Fruit fly (Drosophila melanogaster) whole organism, embryonic: ENCODE results near the gene Gdh.

Experiments used
- B-H2 ChIP-seq: fragments of 200-800 bp; sonication (Bioruptor generic); optimal IDR thresholded peaks from 2 replicates; lab custom pipeline; 2018; ENCODE audit warnings: missing biosample characterization, mild to moderate bottlenecking, missing genetic modification characterization
- CG11504 ChIP-seq: fragments of 200-800 bp; sonication (Bioruptor generic); optimal IDR thresholded peaks from 3 replicates; lab custom pipeline; 2019; ENCODE audit warnings: missing biosample characterization, mild to moderate bottlenecking, missing genetic modification characterization, moderate library complexity
- CG13296 ChIP-seq: fragments of 200-800 bp; sonication (Bioruptor generic); optimal IDR thresholded peaks from 3 replicates; lab custom pipeline; 2018; ENCODE audit warnings: missing biosample characterization, mild to moderate bottlenecking, missing genetic modification characterization
- CG15696 ChIP-seq: fragments of 200-800 bp; sonication (Bioruptor generic); optimal IDR thresholded peaks from 2 replicates; lab custom pipeline; 2019; ENCODE audit warnings: missing biosample characterization, mild to moderate bottlenecking, missing genetic modification characterization, moderate library complexity
- CG1647 ChIP-seq: fragments of 200-800 bp; sonication (Bioruptor generic); optimal IDR thresholded peaks from 3 replicates; lab custom pipeline; 2016; ENCODE audit warnings: missing biosample characterization, missing genetic modification characterization
- CG17568 ChIP-seq: fragments of 200-800 bp; sonication (Bioruptor generic); optimal IDR thresholded peaks from 2 replicates; lab custom pipeline; 2018; ENCODE audit warnings: missing biosample characterization, mild to moderate bottlenecking, missing genetic modification characterization, moderate library complexity
- CG17912 ChIP-seq: fragments of 200-800 bp; sonication (Bioruptor generic); optimal IDR thresholded peaks from 2 replicates; lab custom pipeline; 2018; ENCODE audit warnings: missing biosample characterization, mild to moderate bottlenecking, missing genetic modification characterization
- CG2678 ChIP-seq: fragments of 200-800 bp; sonication (Bioruptor generic); optimal IDR thresholded peaks from 3 replicates; lab custom pipeline; 2019; ENCODE audit warnings: missing biosample characterization, mild to moderate bottlenecking, missing genetic modification characterization, moderate library complexity
- CG2875 ChIP-seq: fragments of 200-800 bp; sonication (Bioruptor generic); optimal IDR thresholded peaks from 2 replicates; lab custom pipeline; 2017; ENCODE audit warnings: missing biosample characterization, mild to moderate bottlenecking, missing genetic modification characterization, missing genetic modification reagents
- CG32532 ChIP-seq: fragments of 200-800 bp; sonication (Bioruptor generic); IDR thresholded peaks from 2 replicates; pipeline ENCODE4 v1.3.6; 2022; ENCODE audit warnings: missing biosample characterization, missing genetic modification characterization
- CG33557 ChIP-seq: fragments of 200-800 bp; sonication (Bioruptor generic); optimal IDR thresholded peaks from 2 replicates; lab custom pipeline; 2019; ENCODE audit warnings: missing biosample characterization, mild to moderate bottlenecking, missing genetic modification characterization, moderate library complexity
- CG34224 ChIP-seq: fragments of 200-800 bp; sonication (Bioruptor generic); IDR thresholded peaks from 3 replicates; pipeline ENCODE4 v1.3.6; 2022; ENCODE audit warnings: missing biosample characterization, missing genetic modification characterization; ENCODE audit not compliant: partially characterized antibody
- CG42726 ChIP-seq: fragments of 200-800 bp; sonication (Bioruptor generic); IDR thresholded peaks from 2 replicates; pipeline ENCODE4 v1.3.6; 2022; ENCODE audit warnings: missing biosample characterization, missing genetic modification characterization; ENCODE audit not compliant: partially characterized antibody
- CG4820 ChIP-seq: fragments of 200-800 bp; sonication (Bioruptor generic); optimal IDR thresholded peaks from 3 replicates; lab custom pipeline; 2016; ENCODE audit warnings: missing biosample characterization, missing genetic modification characterization
- CG5180 ChIP-seq: fragments of 200-800 bp; sonication (Bioruptor generic); optimal IDR thresholded peaks from 3 replicates; lab custom pipeline; 2017; ENCODE audit warnings: missing biosample characterization, missing genetic modification characterization, mild to moderate bottlenecking, moderate library complexity, missing genetic modification reagents
- CG7786 ChIP-seq: fragments of 200-800 bp; sonication (Bioruptor generic); optimal IDR thresholded peaks from 2 replicates; lab custom pipeline; 2016; ENCODE audit warnings: missing biosample characterization, missing genetic modification characterization
- CG8359 ChIP-seq: fragments of 200-800 bp; sonication (Bioruptor generic); optimal IDR thresholded peaks from 2 replicates; lab custom pipeline; 2017; ENCODE audit warnings: missing biosample characterization, mild to moderate bottlenecking, missing genetic modification characterization, borderline replicate concordance
- Chrac-16 ChIP-seq: fragments of 200-800 bp; sonication (Bioruptor generic); optimal IDR thresholded peaks from 3 replicates; lab custom pipeline; 2016; ENCODE audit warnings: missing biosample characterization, missing genetic modification characterization
- ERR ChIP-seq: fragments of 200-800 bp; sonication (Bioruptor generic); optimal IDR thresholded peaks from 2 replicates; lab custom pipeline; 2016; ENCODE audit warnings: missing biosample characterization, missing genetic modification characterization
- Ets65A ChIP-seq: fragments of 200-800 bp; sonication (Bioruptor generic); peaks from one replicate; lab custom pipeline; 2016; ENCODE audit warnings: missing biosample characterization, missing genetic modification characterization
- Fer3 ChIP-seq: fragments of 200-800 bp; sonication (Bioruptor generic); optimal IDR thresholded peaks from 2 replicates; lab custom pipeline; 2018; ENCODE audit warnings: missing biosample characterization, mild to moderate bottlenecking, missing genetic modification characterization, moderate library complexity
- H2.0 ChIP-seq: fragments of 200-800 bp; sonication (Bioruptor generic); IDR thresholded peaks from 2 replicates; pipeline ENCODE4 v1.3.6; 2022; ENCODE audit warnings: missing biosample characterization, missing genetic modification characterization
- Hr51 ChIP-seq, 2 experiments: fragments of 200-800 bp; sonication (Bioruptor generic); optimal IDR thresholded peaks; 2 replicates in 1 of 2; 3 replicates in 1 of 2; lab custom pipeline; 2016 to 2018; ENCODE audit warnings: missing biosample characterization in 2 of 2, missing genetic modification characterization in 2 of 2, mild to moderate bottlenecking in 1 of 2, moderate library complexity in 1 of 2
- NK7.1 ChIP-seq: fragments of 200-800 bp; sonication (Bioruptor generic); optimal IDR thresholded peaks from 3 replicates; lab custom pipeline; 2016; ENCODE audit warnings: missing biosample characterization, missing genetic modification characterization
- Pdp1 ChIP-seq, 2 experiments: fragments of 200-800 bp; sonication (Bioruptor generic); optimal IDR thresholded peaks; 3 replicates each; lab custom pipeline; 2016; ENCODE audit warnings: missing biosample characterization in 2 of 2, missing genetic modification characterization in 2 of 2, mild to moderate bottlenecking in 1 of 2, moderate library complexity in 1 of 2
- Taf1 ChIP-seq: fragments of 200-800 bp; sonication (Bioruptor generic); IDR thresholded peaks from 2 replicates; pipeline ENCODE4 v1.3.6; 2022; ENCODE audit warnings: missing biosample characterization, missing genetic modification characterization
- Trl ChIP-seq, 3 experiments: fragments of >200 bp in 2 of 3; fragments of 200-800 bp in 1 of 3; sonication (Bioruptor generic) in 1 of 3; optimal IDR thresholded peaks; 2 replicates in 1 of 3; 3 replicates in 2 of 3; lab custom pipeline; 2016 to 2017; ENCODE audit warnings: missing biosample characterization in 1 of 3, missing genetic modification characterization in 1 of 3
- ab ChIP-seq: fragments of 200-800 bp; sonication (Bioruptor generic); optimal IDR thresholded peaks from 2 replicates; lab custom pipeline; 2016; ENCODE audit warnings: missing biosample characterization, missing genetic modification characterization
- ato ChIP-seq: fragments of 200-800 bp; sonication (Bioruptor generic); IDR thresholded peaks from 2 replicates; pipeline ENCODE4 v1.3.6; 2022; ENCODE audit warnings: missing biosample characterization, missing genetic modification characterization; ENCODE audit not compliant: partially characterized antibody
- cas ChIP-seq: fragments of 200-800 bp; sonication (Bioruptor generic); IDR thresholded peaks from 2 replicates; pipeline ENCODE4 v1.3.6; 2022; ENCODE audit warnings: missing biosample characterization, missing genetic modification characterization
- chm ChIP-seq: fragments of 200-800 bp; sonication (Bioruptor generic); IDR thresholded peaks from 2 replicates; pipeline ENCODE4 v1.3.6; 2022; ENCODE audit warnings: missing biosample characterization, missing genetic modification characterization
- dan ChIP-seq: fragments of 200-800 bp; sonication (Bioruptor generic); IDR thresholded peaks from 2 replicates; pipeline ENCODE4 v1.3.6; 2022; ENCODE audit warnings: missing biosample characterization, missing genetic modification characterization
- dimm ChIP-seq: fragments of 200-800 bp; sonication (Bioruptor generic); IDR thresholded peaks from 2 replicates; pipeline ENCODE4 v1.3.6; 2022; ENCODE audit warnings: missing biosample characterization, missing genetic modification characterization
- gfzf ChIP-seq: fragments of 200-800 bp; sonication (Bioruptor generic); optimal IDR thresholded peaks from 2 replicates; lab custom pipeline; 2016; ENCODE audit warnings: missing biosample characterization, mild to moderate bottlenecking, missing genetic modification characterization, moderate library complexity
- gt ChIP-seq: fragments of 200-800 bp; sonication (Bioruptor generic); IDR thresholded peaks from 2 replicates; pipeline ENCODE4 v1.3.6; 2022; ENCODE audit warnings: missing biosample characterization, missing genetic modification characterization
- mirr ChIP-seq: fragments of 200-800 bp; sonication (Bioruptor generic); optimal IDR thresholded peaks from 3 replicates; lab custom pipeline; 2018; ENCODE audit warnings: missing biosample characterization, mild to moderate bottlenecking, missing genetic modification characterization
- org-1 ChIP-seq: fragments of 200-800 bp; sonication (Bioruptor generic); optimal IDR thresholded peaks from 2 replicates; lab custom pipeline; 2017; ENCODE audit warnings: missing biosample characterization, missing genetic modification characterization
- peb ChIP-seq: fragments of 200-800 bp; sonication (Bioruptor generic); IDR thresholded peaks from 2 replicates; pipeline ENCODE4 v1.3.6; 2022; ENCODE audit warnings: missing biosample characterization, missing genetic modification characterization
- pnt ChIP-seq: fragments of 200-800 bp; sonication (Bioruptor generic); optimal IDR thresholded peaks from 3 replicates; lab custom pipeline; 2016; ENCODE audit warnings: missing biosample characterization, missing genetic modification characterization
- ranshi ChIP-seq: fragments of 200-800 bp; sonication (Bioruptor generic); IDR thresholded peaks from 2 replicates; pipeline ENCODE4 v1.3.6; 2022; ENCODE audit warnings: missing biosample characterization, missing genetic modification characterization
- sisA ChIP-seq: fragments of 200-800 bp; sonication (Bioruptor generic); IDR thresholded peaks from 2 replicates; pipeline ENCODE4 v1.3.6; 2022; ENCODE audit warnings: missing biosample characterization, missing genetic modification characterization
- slp2 ChIP-seq: fragments of 200-800 bp; sonication (Bioruptor generic); optimal IDR thresholded peaks from 2 replicates; lab custom pipeline; 2016; ENCODE audit warnings: missing biosample characterization, missing genetic modification characterization
- toy ChIP-seq: fragments of 200-800 bp; sonication (Bioruptor generic); IDR thresholded peaks from 2 replicates; pipeline ENCODE4 v1.3.6; 2022; ENCODE audit warnings: missing biosample characterization, missing genetic modification characterization
- twi ChIP-seq: fragments of 200-800 bp; optimal IDR thresholded peaks from 2 replicates; lab custom pipeline; 2019; ENCODE audit warnings: missing biosample characterization, mild to moderate bottlenecking, missing genetic modification characterization, moderate library complexity
- vvl ChIP-seq: fragments of 200-800 bp; sonication (Bioruptor generic); IDR thresholded peaks from 2 replicates; pipeline ENCODE4 v1.3.6; 2022; ENCODE audit warnings: missing biosample characterization, missing genetic modification characterization
- wek ChIP-seq: fragments of 200-800 bp; sonication (Bioruptor generic); optimal IDR thresholded peaks from 3 replicates; lab custom pipeline; 2018; ENCODE audit warnings: missing biosample characterization, mild to moderate bottlenecking, missing genetic modification characterization, moderate library complexity
- wor ChIP-seq: fragments of 200-800 bp; sonication (Bioruptor generic); IDR thresholded peaks from 2 replicates; pipeline ENCODE4 v1.3.6; 2022; ENCODE audit warnings: missing biosample characterization, missing genetic modification characterization
- yki ChIP-seq: fragments of >200 bp; optimal IDR thresholded peaks from 3 replicates; lab custom pipeline; 2018

Gene Gdh

dm6 chr3R:23888273-23889220 is 54.4 kb downstream of the Gdh start (continued):
- TF ChIP-seq CG5180 (no peak), toy (no peak), slp2 (no peak), vvl (GFP tag; lab: Robert Waterston, UW) (peak; percentile 37; the same call in 1 of the 2 replicates), yki (lab: Kevin White, UChicago) (no peak), CG32532 (GFP tag; lab: Robert Waterston, UW) (peak; percentile 18; the same call in 1 of the 2 replicates), gfzf (GFP tag; lab: Kevin White, UChicago) (no peak), CG42726 (GFP tag; lab: Robert Waterston, UW) (no peak), dan (GFP tag; lab: Robert Waterston, UW) (no peak), H2.0 (no peak), sisA (peak; percentile 34; the same call in 1 of the 2 replicates), twi (tag; lab: Kevin White, UChicago) (no peak), cas (GFP tag; lab: Robert Waterston, UW) (no peak), CG17912 (GFP tag; lab: Kevin White, UChicago) (no peak), CG2678 (tag; lab: Kevin White, UChicago) (peak; percentile 23), CG4820 (no peak), CG2875 (GFP tag; lab: Kevin White, UChicago) (no peak), org-1 (GFP tag; lab: Kevin White, UChicago) (no peak), wek (peak; percentile 41), CG34224 (GFP tag; lab: Robert Waterston, UW) (no peak), wor (no peak), pnt (GFP tag; lab: Kevin White, UChicago) (no peak), peb (GFP tag; lab: Robert Waterston, UW) (peak; percentile 14; the same call in 1 of the 2 replicates), mirr (GFP tag; lab: Kevin White, UChicago) (no peak), CG15696 (tag; lab: Kevin White, UChicago) (no peak), chm (GFP tag; lab: Robert Waterston, UW) (no peak), Taf1 (no peak), CG8359 (no peak), CG1647 (no peak), Fer3 (tag; lab: Kevin White, UChicago) (no peak), ERR (GFP tag; lab: Kevin White, UChicago) (no peak), Trl (optimal IDR thresholded peaks at IDR 0.05; lab: Kevin White, UChicago) (no peak), Trl (GFP tag; optimal IDR thresholded peaks at IDR 0.05; lab: Kevin White, UChicago) (peak; percentile 12), ab (no peak), Hr51 (GFP tag; optimal IDR thresholded peaks at IDR 0.05; lab: Kevin White, UChicago) (peak in 1 of 2 experiments; percentile 30), CG11504 (tag; lab: Kevin White, UChicago) (peak; percentile 42), Chrac-16 (no peak), Pdp1 (GFP tag; optimal IDR thresholded peaks at IDR 0.05; lab: Kevin White, UChicago) (peak in 1 of 2 experiments; percentile 11), B-H2 (no peak), Ets65A (GFP tag; lab: Kevin White, UChicago) (no peak), ato (GFP tag; lab: Robert Waterston, UW) (no peak), dimm (no peak), CG7786 (GFP tag; lab: Kevin White, UChicago) (no peak), ranshi (peak; percentile 55), gt (GFP tag; lab: Robert Waterston, UW) (no peak), CG17568 (no peak), CG13296 (GFP tag; lab: Kevin White, UChicago) (no peak), NK7.1 (GFP tag; lab: Kevin White, UChicago) (no peak), CG33557 (GFP tag; lab: Kevin White, UChicago) (no peak)
